Worm (Caenorhabditis elegans) whole organism, early embryonic: ENCODE results near the gene F44D12.10.
"Not testable (repeated sequence)": the region's sequence is repeated elsewhere in the genome, so short reads cannot be mapped to it uniquely, and the experiment has no call there.

Experiments
- B0310.2 ChIP-seq: sonication (generic microtip); optimal IDR thresholded peaks from 2 replicates; lab custom pipeline; 2016; ENCODE audit warnings: mild to moderate bottlenecking, missing genetic modification characterization, missing compliant biosample characterization
- F13C5.2 ChIP-seq: sonication (generic microtip); optimal IDR thresholded peaks from 2 replicates; lab custom pipeline; 2017; ENCODE audit warnings: mild to moderate bottlenecking, missing genetic modification characterization, inconsistent platforms, missing compliant biosample characterization
- aly-1 ChIP-seq: sonication (generic microtip); optimal IDR thresholded peaks from 2 replicates; lab custom pipeline; 2016; ENCODE audit warnings: missing genetic modification characterization, missing compliant biosample characterization
- ama-1 ChIP-seq: fragments of 150-350 bp; optimal IDR thresholded peaks from 2 replicates; lab custom pipeline; 2014
- ceh-13 ChIP-seq: fragments of 200-800 bp; sonication (Bioruptor generic); optimal IDR thresholded peaks from 2 replicates; lab custom pipeline; 2018; ENCODE audit warnings: mild to moderate bottlenecking, missing genetic modification characterization, missing compliant biosample characterization
- ceh-36 ChIP-seq: sonication (generic microtip); optimal IDR thresholded peaks from 2 replicates; lab custom pipeline; 2016; ENCODE audit warnings: missing genetic modification characterization, inconsistent platforms, missing compliant biosample characterization
- ets-7 ChIP-seq: sonication (generic microtip); optimal IDR thresholded peaks from 2 replicates; lab custom pipeline; 2016; ENCODE audit warnings: missing genotype, missing genetic modification characterization, missing compliant biosample characterization
- flt-1 ChIP-seq: fragments of 200-800 bp; sonication (Bioruptor generic); IDR thresholded peaks from 2 replicates; pipeline ENCODE4 v1.3.6; 2022; ENCODE audit warnings: missing genetic modification characterization, missing compliant biosample characterization
- hmbx-1 ChIP-seq: sonication (generic microtip); optimal IDR thresholded peaks from 2 replicates; lab custom pipeline; 2016; ENCODE audit warnings: mild to moderate bottlenecking, missing genetic modification characterization, missing compliant biosample characterization
- hmg-4 ChIP-seq: fragments of 200-800 bp; sonication (Bioruptor generic); optimal IDR thresholded peaks from 2 replicates; lab custom pipeline; 2018; ENCODE audit warnings: mild to moderate bottlenecking, missing genetic modification characterization, missing compliant biosample characterization
- hnd-1 ChIP-seq: sonication (generic microtip); optimal IDR thresholded peaks from 2 replicates; lab custom pipeline; 2016; ENCODE audit warnings: missing genetic modification characterization, missing compliant biosample characterization
- pes-1 ChIP-seq: fragments of 200-800 bp; sonication (Bioruptor generic); IDR thresholded peaks from 2 replicates; pipeline ENCODE4 v1.3.6; 2022; ENCODE audit warnings: missing genetic modification reagents, missing genetic modification characterization, missing compliant biosample characterization
- scrt-1 ChIP-seq: fragments of 200-800 bp; sonication (Bioruptor generic); IDR thresholded peaks from 2 replicates; pipeline ENCODE4 v1.3.6; 2022; ENCODE audit warnings: missing genetic modification characterization, missing compliant biosample characterization
- sea-1 ChIP-seq: fragments of 200-800 bp; sonication (Bioruptor generic); conservative IDR thresholded peaks from 2 replicates; pipeline ENCODE4 v1.3.6; 2022; ENCODE audit warnings: missing genetic modification characterization, missing compliant biosample characterization
- tbx-11 ChIP-seq: fragments of 200-800 bp; sonication (Bioruptor generic); IDR thresholded peaks from 2 replicates; pipeline ENCODE4 v1.3.6; 2022; ENCODE audit warnings: missing genetic modification characterization, missing compliant biosample characterization
- tbx-37 ChIP-seq: fragments of 200-800 bp; sonication (Bioruptor generic); conservative IDR thresholded peaks from 2 replicates; pipeline ENCODE4 v1.3.6; 2022; ENCODE audit warnings: missing genetic modification reagents, missing genetic modification characterization, missing compliant biosample characterization
- tra-4 ChIP-seq: sonication (generic microtip); optimal IDR thresholded peaks from 2 replicates; lab custom pipeline; 2017; ENCODE audit warnings: missing genetic modification characterization, missing compliant biosample characterization

Gene F44D12.10

ce11 chrIV:10033053-10033452, 3.8 kb downstream of the F44D12.10 start, which contains the start of gene F44D12.6:
TSS of gene F44D12.6 (plus strand) at chrIV:10033353.
- TF ChIP-seq ets-7 (tag; lab: Kevin White, UChicago) (no peak), aly-1 (no peak), tbx-11 (GFP tag; lab: Robert Waterston, UW) (no peak), tbx-37 (no peak), tra-4 (tag; lab: Kevin White, UChicago) (no peak), flt-1 (GFP tag; lab: Robert Waterston, UW) (no peak), B0310.2 (tag; lab: Kevin White, UChicago) (no peak)

DNA sequence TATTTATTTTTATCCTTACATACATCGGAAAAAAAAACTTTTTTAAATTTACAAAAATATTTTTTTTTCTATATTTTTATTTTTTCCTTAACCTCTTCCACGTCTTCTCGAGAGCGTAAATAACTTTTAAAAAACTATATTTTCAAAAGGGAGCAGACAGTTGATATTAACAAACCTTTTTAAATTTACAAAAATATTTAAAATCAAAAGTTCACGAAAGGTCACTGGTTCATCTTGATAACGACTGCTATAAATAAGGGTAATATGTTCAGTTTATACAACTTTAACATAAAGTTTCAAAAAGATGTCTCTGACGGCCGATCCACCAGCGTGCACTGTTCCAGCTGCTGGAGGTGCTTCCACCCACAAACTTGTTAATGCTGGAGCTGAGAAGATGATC, 8.1 kb downstream of the F44D12.10 start, which contains the start of the genes F44D12.16 and msd-2:
F44D12.16 (plus strand) TSS at position 301 of the 400 bp plus-strand sequence.
msd-2 (plus strand) TSS at position 305 of the 400 bp plus-strand sequence.
- TF ChIP-seq flt-1 (GFP tag; lab: Robert Waterston, UW); ets-7 (tag; lab: Kevin White, UChicago); pes-1 (GFP tag; lab: Robert Waterston, UW): not testable (repeated sequence)

- TF ChIP-seq F13C5.2 (tag; lab: Kevin White, UChicago) (no peak), tbx-37 (no peak), hnd-1 (tag; lab: Kevin White, UChicago) (no peak), flt-1 (GFP tag; lab: Robert Waterston, UW) (no peak), sea-1 (GFP tag; lab: Robert Waterston, UW) (no peak), ets-7 (tag; lab: Kevin White, UChicago) (no peak), hmbx-1 (tag; lab: Kevin White, UChicago) (no peak), hmg-4 (GFP tag; lab: Kevin White, UChicago) (no peak), tbx-11 (GFP tag; lab: Robert Waterston, UW) (no peak), scrt-1 (no peak), ceh-13 (no peak), aly-1 (no peak), pes-1 (GFP tag; lab: Robert Waterston, UW) (no peak), ceh-36 (tag; lab: Kevin White, UChicago) (no peak)
Observed at ce11 chrIV:10027566-10027965, 9.3 kb downstream of the F44D12.10 start, which contains the start of gene gipc-2. TSS of gene gipc-2 (minus strand) at chrIV:10027666.

- no peak for TF ChIP-seq scrt-1
- TF ChIP-seq pes-1 (GFP tag; lab: Robert Waterston, UW): no peak
- no peak for TF ChIP-seq tbx-11 (GFP tag; lab: Robert Waterston, UW)
- no peak for TF ChIP-seq hnd-1 (tag; lab: Kevin White, UChicago)
Observed at ce11 chrIV:10026129-10026528, 10.7 kb downstream of the F44D12.10 start.

DNA sequence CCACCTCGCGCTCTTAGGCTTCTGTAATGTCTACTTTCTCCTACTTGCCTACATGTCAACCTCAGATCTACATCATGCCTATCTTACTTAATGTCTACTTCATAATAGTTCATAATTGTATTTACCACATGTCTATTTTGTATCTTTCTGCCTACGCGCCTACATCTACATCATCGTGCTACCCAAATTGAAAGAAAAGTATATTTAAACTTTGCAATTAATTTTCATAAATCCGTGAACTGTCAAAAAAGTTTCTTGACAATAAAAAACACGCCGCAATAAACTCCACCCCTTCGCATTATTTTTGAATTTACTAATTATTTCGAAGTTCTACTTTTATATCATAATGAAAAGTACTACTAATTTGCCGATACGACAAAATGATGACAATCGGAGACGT, 13.9 kb downstream of the F44D12.10 start, which contains the start of gene F44D12.8:
F44D12.8 (plus strand) TSS at position 301 of the 400 bp plus-strand sequence.
- TF ChIP-seq tra-4 (tag; lab: Kevin White, UChicago): no peak
- no peak for TF ChIP-seq aly-1
- TF ChIP-seq sea-1 (GFP tag; lab: Robert Waterston, UW): no peak
- no peak for TF ChIP-seq tbx-37
- no peak for TF ChIP-seq tbx-11 (GFP tag; lab: Robert Waterston, UW)
- no peak for TF ChIP-seq ceh-36 (tag; lab: Kevin White, UChicago)
- TF ChIP-seq hmg-4 (GFP tag; lab: Kevin White, UChicago): no peak
- no peak for TF ChIP-seq F13C5.2 (tag; lab: Kevin White, UChicago)
- TF ChIP-seq flt-1 (GFP tag; lab: Robert Waterston, UW): no peak
- no peak for TF ChIP-seq scrt-1

ce11 chrIV:10021283-10021682, 15.6 kb downstream of the F44D12.10 start, which contains the start of gene F44D12.19:
TSS of gene F44D12.19 (plus strand) at chrIV:10021583.
- TF ChIP-seq pes-1 (GFP tag; lab: Robert Waterston, UW): no peak

DNA sequence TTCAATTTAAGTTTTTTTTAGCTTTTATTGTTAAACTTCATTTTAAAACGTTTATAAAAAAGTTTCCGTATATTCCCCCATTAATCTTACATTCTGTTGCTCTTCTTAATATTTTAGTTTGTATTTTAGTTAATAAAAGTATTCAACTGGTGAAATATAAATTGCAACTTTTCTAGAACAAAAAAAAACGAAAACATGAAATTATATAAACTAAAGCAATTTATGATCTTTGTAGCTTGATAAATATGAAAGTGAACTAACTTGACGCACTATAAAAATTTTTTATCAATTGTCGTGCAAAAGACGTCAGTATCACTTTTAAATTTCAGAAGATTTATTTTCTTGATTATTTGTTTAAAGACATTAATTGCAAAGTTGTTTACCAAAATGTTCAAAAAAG, 19.2 kb downstream of the F44D12.10 start, which contains the start of gene F44D12.2:
F44D12.2 (minus strand) TSS at position 101 of the 400 bp plus-strand sequence.
- no peak for TF ChIP-seq B0310.2 (tag; lab: Kevin White, UChicago)
- no peak for TF ChIP-seq tbx-37
- TF ChIP-seq pes-1 (GFP tag; lab: Robert Waterston, UW): no peak
- TF ChIP-seq hnd-1 (tag; lab: Kevin White, UChicago): no peak
- no peak for TF ChIP-seq hmbx-1 (tag; lab: Kevin White, UChicago)
- no peak for TF ChIP-seq ceh-36 (tag; lab: Kevin White, UChicago)
- no peak for TF ChIP-seq flt-1 (GFP tag; lab: Robert Waterston, UW)
- no peak for TF ChIP-seq ceh-13
- no peak for TF ChIP-seq aly-1

DNA sequence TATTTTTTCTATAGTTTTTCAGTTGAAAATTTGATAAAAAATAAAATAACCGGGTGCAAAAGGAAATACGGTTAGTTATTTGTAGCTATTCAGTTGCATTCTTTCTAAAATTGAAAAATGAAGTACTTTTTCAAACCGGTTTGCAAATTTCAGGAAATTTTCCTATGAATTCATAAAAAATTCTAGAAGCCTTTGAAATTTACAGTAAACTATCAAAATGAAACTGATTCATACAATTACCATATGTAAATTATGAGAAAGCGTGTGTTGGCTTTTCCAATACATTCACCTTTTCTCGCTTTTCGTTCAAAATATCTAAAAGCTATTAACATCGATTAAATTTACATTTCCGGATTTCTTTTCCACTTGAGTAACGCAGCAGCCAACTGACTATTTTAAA, 19.9 kb downstream of the F44D12.10 start, which contains the start of gene ent-7:
ent-7 (plus strand) TSS at position 301 of the 400 bp plus-strand sequence.
- TF ChIP-seq ceh-13 (no peak), hnd-1 (tag; lab: Kevin White, UChicago) (no peak), ama-1 (lab: Kevin White, UChicago) (no peak), hmg-4 (GFP tag; lab: Kevin White, UChicago) (no peak), sea-1 (GFP tag; lab: Robert Waterston, UW) (no peak), F13C5.2 (tag; lab: Kevin White, UChicago) (no peak), scrt-1 (no peak), ceh-36 (tag; lab: Kevin White, UChicago) (no peak), flt-1 (GFP tag; lab: Robert Waterston, UW) (no peak), tbx-37 (no peak), ets-7 (tag; lab: Kevin White, UChicago) (no peak), tra-4 (tag; lab: Kevin White, UChicago) (no peak), pes-1 (GFP tag; lab: Robert Waterston, UW) (no peak), hmbx-1 (tag; lab: Kevin White, UChicago) (no peak), B0310.2 (tag; lab: Kevin White, UChicago) (no peak), tbx-11 (GFP tag; lab: Robert Waterston, UW) (no peak)
